Worm (Caenorhabditis elegans) whole organism, L3 larva: Measurements from ENCODE around the gene srx-133.

Experiments
- ZK546.5 ChIP-seq: sonication (generic microtip); optimal IDR thresholded peaks from 2 replicates; lab custom pipeline; 2017; ENCODE audit warnings: missing biosample characterization, missing genetic modification characterization
- aly-2 ChIP-seq: fragments of 150-350 bp; optimal IDR thresholded peaks from 2 replicates; lab custom pipeline; 2014; ENCODE audit warnings: missing biosample characterization, missing genetic modification characterization
- ama-1 ChIP-seq: fragments of 150-350 bp; optimal IDR thresholded peaks from 2 replicates; lab custom pipeline; 2018
- ceh-16 ChIP-seq: sonication (generic microtip); optimal IDR thresholded peaks from 2 replicates; lab custom pipeline; 2017; ENCODE audit warnings: missing biosample characterization, missing genetic modification characterization
- ceh-28 ChIP-seq: fragments of 150-350 bp; optimal IDR thresholded peaks from 2 replicates; lab custom pipeline; 2014; ENCODE audit warnings: missing biosample characterization, missing genetic modification reagents, missing genetic modification characterization
- ceh-9 ChIP-seq: sonication (generic microtip); optimal IDR thresholded peaks from 2 replicates; lab custom pipeline; 2018; ENCODE audit warnings: missing biosample characterization, missing genetic modification characterization
- daf-12 ChIP-seq: fragments of 150-350 bp; optimal IDR thresholded peaks from 2 replicates; lab custom pipeline; 2014; ENCODE audit warnings: missing biosample characterization, missing genetic modification reagents, missing genetic modification characterization
- egl-27 ChIP-seq: sonication (generic microtip); optimal IDR thresholded peaks from 4 replicates; lab custom pipeline; 2017; ENCODE audit warnings: missing biosample characterization, missing genetic modification reagents, missing genetic modification characterization
- egl-5 ChIP-seq: fragments of 150-350 bp; optimal IDR thresholded peaks from 2 replicates; lab custom pipeline; 2017; ENCODE audit warnings: missing biosample characterization, missing genetic modification reagents, missing genetic modification characterization, inconsistent platforms
- elt-1 ChIP-seq: fragments of 150-350 bp; optimal IDR thresholded peaks from 2 replicates; lab custom pipeline; 2014; ENCODE audit warnings: missing biosample characterization, missing genetic modification characterization
- elt-2 ChIP-seq: sonication (generic microtip); optimal IDR thresholded peaks from 2 replicates; lab custom pipeline; 2016; ENCODE audit warnings: missing genetic modification reagents, mild to moderate bottlenecking, missing genetic modification characterization, missing compliant biosample characterization
- elt-3 ChIP-seq, 3 experiments: fragments of 150-350 bp in 1 of 3; sonication (generic microtip) in 2 of 3; optimal IDR thresholded peaks; 2 replicates in 2 of 3; 4 replicates in 1 of 3; lab custom pipeline; 2014 to 2017; ENCODE audit warnings: missing biosample characterization in 3 of 3, missing genetic modification characterization in 3 of 3
- eor-1 ChIP-seq, 2 experiments: fragments of 150-350 bp; optimal IDR thresholded peaks; 2 replicates each; lab custom pipeline; 2014 to 2018; ENCODE audit warnings: missing biosample characterization in 2 of 2, missing genetic modification characterization in 2 of 2
- fkh-10 ChIP-seq: sonication (generic microtip); optimal IDR thresholded peaks from 2 replicates; lab custom pipeline; 2017; ENCODE audit warnings: missing biosample characterization, missing genetic modification reagents, missing genetic modification characterization
- fkh-2 ChIP-seq: fragments of 150-350 bp; optimal IDR thresholded peaks from 2 replicates; lab custom pipeline; 2014; ENCODE audit warnings: missing biosample characterization, missing genetic modification reagents, missing genetic modification characterization
- fos-1 ChIP-seq: fragments of 150-350 bp; optimal IDR thresholded peaks from 2 replicates; lab custom pipeline; 2014; ENCODE audit warnings: missing biosample characterization, missing genetic modification characterization
- hmg-11 ChIP-seq: sonication (generic microtip); optimal IDR thresholded peaks from 2 replicates; lab custom pipeline; 2016; ENCODE audit warnings: missing genetic modification characterization, missing compliant biosample characterization
- jun-1 ChIP-seq: fragments of 150-350 bp; optimal IDR thresholded peaks from 2 replicates; lab custom pipeline; 2014; ENCODE audit warnings: missing biosample characterization, missing genetic modification reagents, missing genetic modification characterization
- lin-15B ChIP-seq: fragments of 150-350 bp; optimal IDR thresholded peaks from 2 replicates; lab custom pipeline; 2014; ENCODE audit warnings: missing biosample characterization, missing genetic modification characterization
- lin-39 ChIP-seq: fragments of 150-350 bp; optimal IDR thresholded peaks from 2 replicates; lab custom pipeline; 2018; ENCODE audit warnings: missing biosample characterization, missing genetic modification reagents, missing genetic modification characterization
- mdl-1 ChIP-seq: fragments of 150-350 bp; optimal IDR thresholded peaks from 2 replicates; lab custom pipeline; 2014; ENCODE audit warnings: missing biosample characterization, missing genetic modification characterization
- mml-1 ChIP-seq: fragments of 150-350 bp; sonication (generic microtip); optimal IDR thresholded peaks from 3 replicates; lab custom pipeline; 2014; ENCODE audit warnings: missing biosample characterization, missing genetic modification characterization
- nfya-1 ChIP-seq: sonication (generic microtip); optimal IDR thresholded peaks from 2 replicates; lab custom pipeline; 2017; ENCODE audit warnings: missing genetic modification characterization, mild to moderate bottlenecking, missing compliant biosample characterization, antibody characterized with exemption, moderate library complexity; ENCODE audit not compliant: insufficient read depth
- nhr-11 ChIP-seq: fragments of 150-350 bp; optimal IDR thresholded peaks from 2 replicates; lab custom pipeline; 2014; ENCODE audit warnings: missing biosample characterization, missing genetic modification characterization
- nhr-12 ChIP-seq: fragments of 150-350 bp; optimal IDR thresholded peaks from 2 replicates; lab custom pipeline; 2014; ENCODE audit warnings: missing biosample characterization, missing genetic modification characterization
- nhr-23 ChIP-seq: fragments of 150-350 bp; optimal IDR thresholded peaks from 2 replicates; lab custom pipeline; 2014; ENCODE audit warnings: missing biosample characterization, missing genetic modification reagents, missing genetic modification characterization
- nhr-237 ChIP-seq: fragments of 150-350 bp; optimal IDR thresholded peaks from 2 replicates; lab custom pipeline; 2014; ENCODE audit warnings: missing biosample characterization, missing genetic modification characterization
- nhr-25 ChIP-seq: sonication (generic microtip); optimal IDR thresholded peaks from 2 replicates; lab custom pipeline; 2017; ENCODE audit warnings: missing biosample characterization, missing genetic modification characterization
- nhr-28 ChIP-seq: fragments of 150-350 bp; optimal IDR thresholded peaks from 2 replicates; lab custom pipeline; 2014; ENCODE audit warnings: missing biosample characterization, missing genetic modification characterization
- nhr-43 ChIP-seq: sonication (generic microtip); optimal IDR thresholded peaks from 2 replicates; lab custom pipeline; 2016; ENCODE audit warnings: mild to moderate bottlenecking, missing genetic modification characterization, missing compliant biosample characterization; ENCODE audit not compliant: poor library complexity, severe bottlenecking
- nhr-67 ChIP-seq: fragments of 150-350 bp; optimal IDR thresholded peaks from 2 replicates; lab custom pipeline; 2014; ENCODE audit warnings: missing biosample characterization, missing genetic modification characterization
- nhr-76 ChIP-seq: fragments of 150-350 bp; sonication (generic microtip); optimal IDR thresholded peaks from 5 replicates; lab custom pipeline; 2014; ENCODE audit warnings: missing biosample characterization, missing genetic modification characterization
- nhr-77 ChIP-seq: fragments of 150-350 bp; optimal IDR thresholded peaks from 2 replicates; lab custom pipeline; 2014; ENCODE audit warnings: missing biosample characterization, missing genetic modification characterization
- pha-4 ChIP-seq: fragments of 150-350 bp; optimal IDR thresholded peaks from 2 replicates; lab custom pipeline; 2014; ENCODE audit warnings: missing biosample characterization, missing genetic modification reagents, missing genetic modification characterization
- pqm-1 ChIP-seq: fragments of 150-350 bp; optimal IDR thresholded peaks from 2 replicates; lab custom pipeline; 2017; ENCODE audit warnings: missing biosample characterization, missing genetic modification characterization, inconsistent platforms
- sea-2 ChIP-seq: fragments of 150-350 bp; sonication (generic microtip); optimal IDR thresholded peaks from 4 replicates; lab custom pipeline; 2014; ENCODE audit warnings: missing biosample characterization, missing genetic modification reagents, missing genetic modification characterization
- skn-1 ChIP-seq: fragments of 150-350 bp; optimal IDR thresholded peaks from 2 replicates; lab custom pipeline; 2014; ENCODE audit warnings: missing biosample characterization, missing genetic modification characterization
- snpc-4 ChIP-seq: fragments of 150-350 bp; optimal IDR thresholded peaks from 2 replicates; lab custom pipeline; 2014; ENCODE audit warnings: missing biosample characterization, missing genetic modification characterization
- unc-39 ChIP-seq: sonication (generic microtip); optimal IDR thresholded peaks from 4 replicates; lab custom pipeline; 2017; ENCODE audit warnings: missing biosample characterization, missing genetic modification characterization
- zag-1 ChIP-seq: fragments of 150-350 bp; optimal IDR thresholded peaks from 2 replicates; lab custom pipeline; 2014; ENCODE audit warnings: missing biosample characterization, missing genetic modification characterization
- ztf-11 ChIP-seq: fragments of 150-350 bp; optimal IDR thresholded peaks from 2 replicates; lab custom pipeline; 2014; ENCODE audit warnings: missing biosample characterization, missing genetic modification characterization
- ztf-4 ChIP-seq: fragments of 150-350 bp; optimal IDR thresholded peaks from 2 replicates; lab custom pipeline; 2014; ENCODE audit warnings: missing biosample characterization, missing genetic modification characterization

srx-133 gene

DNA sequence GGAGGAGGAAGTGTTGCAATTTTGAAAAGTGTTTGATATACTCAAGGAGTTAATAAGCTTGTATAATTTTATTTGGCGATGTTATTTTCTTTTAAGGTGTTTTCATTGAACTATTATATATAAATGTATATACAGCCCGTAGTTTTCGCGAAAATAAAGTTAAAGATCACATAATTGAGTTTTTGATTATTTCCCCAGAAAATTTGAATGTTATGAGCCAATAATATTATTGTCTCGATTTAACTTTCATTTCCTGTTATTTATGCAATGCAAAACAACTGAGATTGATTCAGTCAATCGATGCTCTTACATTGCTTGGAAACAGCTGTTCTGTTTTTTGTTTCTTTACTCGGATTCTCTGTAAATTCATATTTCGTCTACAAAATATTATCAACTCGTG lies at the start of gene srx-133:
Gene srx-133, plus strand, starts transcription at position 301 of the 400 bp plus-strand sequence.
- TF ChIP-seq nhr-23 (tag; lab: Kevin White, UChicago) (no peak), nhr-76 (tag; lab: Kevin White, UChicago) (no peak), ZK546.5 (tag; lab: Kevin White, UChicago) (no peak)

DNA sequence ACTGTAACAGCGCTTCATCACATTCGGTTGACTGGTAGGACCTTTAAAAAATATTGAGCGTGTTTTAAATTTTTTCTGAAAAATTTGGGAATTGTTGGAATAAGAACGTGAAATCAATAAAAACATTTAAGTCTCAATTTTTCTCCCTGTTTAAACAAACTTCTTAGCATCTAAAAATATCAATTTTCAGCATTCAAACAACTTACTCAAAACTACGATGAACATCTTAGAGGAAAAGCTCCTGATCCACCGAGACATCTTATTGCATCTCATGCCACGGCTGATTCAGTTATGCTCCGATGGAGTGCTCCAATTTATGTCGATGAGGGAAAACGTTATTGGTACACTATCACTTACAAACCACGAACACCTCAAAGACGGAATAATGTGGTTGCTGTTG lies 49.3 kb upstream of the srx-133 start:
- no peak for TF ChIP-seq skn-1
- no peak for TF ChIP-seq unc-39 (tag; lab: Kevin White, UChicago)
- TF ChIP-seq aly-2 (tag; lab: Kevin White, UChicago), result no peak
- TF ChIP-seq jun-1 (tag; lab: Kevin White, UChicago), result no peak
- no peak for TF ChIP-seq nhr-237
- TF ChIP-seq zag-1, result no peak
- TF ChIP-seq ama-1 (lab: Kevin White, UChicago), result no peak
- TF ChIP-seq nhr-76 (tag; lab: Kevin White, UChicago), result no peak
- TF ChIP-seq pha-4 (tag; lab: Kevin White, UChicago), result no peak
- TF ChIP-seq ztf-4, result no peak
- TF ChIP-seq ztf-11, result no peak
- TF ChIP-seq ceh-28 (tag; lab: Kevin White, UChicago), result no peak
- no peak for TF ChIP-seq elt-3 (tag; optimal IDR thresholded peaks at IDR 0.05; lab: Kevin White, UChicago)
- no peak for TF ChIP-seq eor-1 (tag; optimal IDR thresholded peaks at IDR 0.05; lab: Kevin White, UChicago)
- TF ChIP-seq elt-2 (tag; lab: Kevin White, UChicago), result no peak
- TF ChIP-seq mdl-1 (tag; lab: Kevin White, UChicago), result no peak
- no peak for TF ChIP-seq nhr-67 (tag; lab: Kevin White, UChicago)
- no peak for TF ChIP-seq hmg-11 (tag; lab: Kevin White, UChicago)
- TF ChIP-seq elt-1, result no peak

DNA sequence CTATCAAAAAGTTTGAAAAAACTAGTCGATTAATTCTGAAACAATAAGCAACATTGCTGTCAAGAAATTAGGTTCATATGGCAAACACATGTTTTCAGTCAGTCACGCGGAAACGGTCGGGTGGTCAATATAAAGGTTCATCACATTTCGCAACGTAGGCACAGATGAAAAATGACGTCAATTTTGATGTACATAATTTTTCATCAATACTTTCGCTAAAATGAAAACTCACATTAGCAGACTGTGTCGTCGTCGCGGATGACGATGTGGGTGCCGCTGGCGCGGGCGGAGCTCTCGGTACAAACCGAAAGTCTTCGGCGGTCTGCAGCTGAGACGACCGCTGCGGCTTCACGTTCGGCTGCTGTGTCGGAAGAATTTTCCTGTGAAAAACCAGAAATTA lies 44.6 kb upstream of the srx-133 start, which contains the start of gene swan-2:
Gene swan-2, minus strand, starts transcription at position 380 of the 400 bp plus-strand sequence.
- peak; percentile 5 for TF ChIP-seq elt-2 (tag; lab: Kevin White, UChicago)
- TF ChIP-seq hmg-11 (tag; lab: Kevin White, UChicago), result no peak
- TF ChIP-seq ama-1 (lab: Kevin White, UChicago), result peak; percentile 5
- TF ChIP-seq skn-1, result no peak

DNA sequence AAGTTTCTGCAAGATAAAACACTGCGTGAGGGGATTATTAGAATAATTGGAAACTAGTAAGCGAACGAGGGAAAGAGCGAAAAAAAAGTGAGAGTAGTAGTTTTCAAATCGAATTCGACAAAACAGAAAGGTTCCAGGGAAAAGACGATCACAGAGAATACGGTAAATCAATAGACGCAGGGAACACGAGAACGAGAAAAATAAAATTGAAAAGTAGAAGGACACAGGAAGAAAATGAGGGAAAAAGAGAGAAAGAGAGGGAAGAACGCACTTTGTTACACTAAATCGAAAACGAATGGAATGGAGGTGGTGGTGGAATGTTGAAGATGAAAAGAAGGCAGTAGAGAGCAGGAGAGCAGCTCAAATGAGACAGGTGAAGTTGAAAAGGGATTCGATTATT lies 41.2 kb upstream of the srx-133 start, which contains the start of gene swan-1:
Gene swan-1, minus strand, starts transcription at position 6 of the 400 bp plus-strand sequence.
- TF ChIP-seq elt-2 (tag; lab: Kevin White, UChicago) (no peak), nhr-25 (tag; lab: Kevin White, UChicago) (peak; percentile 14)
- TF ChIP-seq, all 47 proteins: peak for 1

DNA sequence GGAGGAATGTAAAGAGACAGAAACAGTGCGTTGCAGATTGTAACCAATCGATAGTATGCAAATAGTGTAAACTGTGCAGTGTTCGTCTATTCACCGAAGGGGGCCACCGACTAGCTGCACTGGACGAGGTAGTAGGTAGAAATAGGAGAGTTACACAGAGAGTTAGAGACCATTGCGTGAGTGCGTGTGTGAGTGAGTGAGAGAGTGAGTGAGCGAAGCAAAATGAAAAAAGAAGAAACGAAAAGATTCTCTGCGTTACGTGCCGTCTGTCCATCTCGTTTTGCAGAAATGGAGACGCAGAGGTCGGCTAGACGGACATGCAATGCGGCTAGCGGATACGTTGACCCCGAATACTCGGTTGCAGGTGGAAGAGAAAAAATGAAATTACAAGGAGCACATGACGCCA lies 40.0 kb upstream of the srx-133 start:
- TF ChIP-seq nhr-67 (tag; lab: Kevin White, UChicago) (no peak), fkh-10 (GFP tag; lab: Kevin White, UChicago) (no peak), nfya-1 (tag; lab: Kevin White, UChicago) (peak; percentile 82), nhr-77 (tag; lab: Kevin White, UChicago) (no peak), ztf-11 (no peak), nhr-76 (tag; lab: Kevin White, UChicago) (no peak), elt-1 (no peak), pha-4 (tag; lab: Kevin White, UChicago) (no peak), nhr-12 (tag; lab: Kevin White, UChicago) (no peak), ama-1 (lab: Kevin White, UChicago) (no peak), jun-1 (tag; lab: Kevin White, UChicago) (peak; percentile 42), mml-1 (tag; lab: Kevin White, UChicago) (no peak), zag-1 (no peak), lin-15B (tag; lab: Kevin White, UChicago) (peak; percentile 73), fos-1 (no peak), daf-12 (tag; lab: Kevin White, UChicago) (no peak), elt-2 (tag; lab: Kevin White, UChicago) (peak; percentile 65), hmg-11 (tag; lab: Kevin White, UChicago) (peak; percentile 75), nhr-11 (tag; lab: Kevin White, UChicago) (no peak), nhr-23 (tag; lab: Kevin White, UChicago) (peak; percentile 63), nhr-25 (tag; lab: Kevin White, UChicago) (peak; percentile 77), egl-5 (tag; lab: Kevin White, UChicago) (no peak), nhr-28 (tag; lab: Kevin White, UChicago) (no peak), aly-2 (tag; lab: Kevin White, UChicago) (no peak), pqm-1 (tag; lab: Kevin White, UChicago) (peak; percentile 6), unc-39 (tag; lab: Kevin White, UChicago) (no peak), egl-27 (tag; lab: Kevin White, UChicago) (peak; percentile 18), nhr-43 (tag; lab: Kevin White, UChicago) (no peak), snpc-4 (tag; lab: Kevin White, UChicago) (peak; percentile 53), lin-39 (tag; lab: Kevin White, UChicago) (no peak), skn-1 (no peak), ceh-16 (tag; lab: Kevin White, UChicago) (no peak), elt-3 (tag; optimal IDR thresholded peaks at IDR 0.05; lab: Kevin White, UChicago) (no peak), sea-2 (no peak), fkh-2 (tag; lab: Kevin White, UChicago) (no peak), nhr-237 (no peak), ceh-9 (tag; lab: Kevin White, UChicago) (no peak), ZK546.5 (tag; lab: Kevin White, UChicago) (no peak)
